Fruit fly (Drosophila melanogaster) whole organism: ENCODE results near the gene Alp4.

Source experiments
- CG8478 ChIP-seq: fragments of >200 bp; optimal IDR thresholded peaks from 2 replicates; lab custom pipeline; 2018; ENCODE audit warnings: inconsistent platforms
- Dll ChIP-seq: fragments of >200 bp; optimal IDR thresholded peaks from 2 replicates; lab custom pipeline; 2017
- EcR ChIP-seq, 2 experiments: fragments of >200 bp; optimal IDR thresholded peaks; 2 replicates each; lab custom pipeline; 2017; ENCODE audit warnings: missing biosample characterization in 2 of 2, missing genetic modification characterization in 2 of 2, missing genetic modification reagents in 2 of 2
- pan ChIP-seq: fragments of >200 bp; optimal IDR thresholded peaks from 2 replicates; lab custom pipeline; 2017
- psq ChIP-seq: fragments of >200 bp; optimal IDR thresholded peaks from 2 replicates; lab custom pipeline; 2017
- usp ChIP-seq: fragments of >200 bp; optimal IDR thresholded peaks from 2 replicates; lab custom pipeline; 2017; ENCODE audit warnings: missing biosample characterization, missing genetic modification characterization, mixed read lengths

The Alp4 gene

dm6 chr3R:31059807-31060707 is 11.3 kb downstream of the Alp4 start:
- TF ChIP-seq psq (no peak), usp (no peak), CG8478 (no peak), EcR (GFP tag; optimal IDR thresholded peaks at IDR 0.05; lab: Kevin White, UChicago) (no peak), Dll (lab: Kevin White, UChicago) (peak; percentile 48), pan (lab: Kevin White, UChicago) (peak; percentile 81)

- TF ChIP-seq CG8478 (peak; percentile 79), pan (lab: Kevin White, UChicago) (no peak), EcR (GFP tag; optimal IDR thresholded peaks at IDR 0.05; lab: Kevin White, UChicago) (no peak), psq (no peak), usp (no peak), Dll (lab: Kevin White, UChicago) (peak; percentile 29)
Observed at dm6 chr3R:31060708-31061625, 12.2 kb downstream of the Alp4 start, which contains the start of gene dco. Gene dco (minus strand): TSS chr3R:31061210.

- TF ChIP-seq pan (lab: Kevin White, UChicago) (no peak), Dll (lab: Kevin White, UChicago) (no peak), psq (no peak), CG8478 (no peak), EcR (GFP tag; optimal IDR thresholded peaks at IDR 0.05; lab: Kevin White, UChicago) (no peak), usp (no peak)
Observed at dm6 chr3R:31062344-31062964, 13.7 kb downstream of the Alp4 start.

- TF ChIP-seq Dll (lab: Kevin White, UChicago) = no peak
- TF ChIP-seq EcR (GFP tag; optimal IDR thresholded peaks at IDR 0.05; lab: Kevin White, UChicago) = no peak
- TF ChIP-seq psq = no peak
- no peak for TF ChIP-seq pan (lab: Kevin White, UChicago)
- no peak for TF ChIP-seq CG8478
- no peak for TF ChIP-seq usp
Observed at dm6 chr3R:31064653-31065322, 16.1 kb downstream of the Alp4 start, which contains the start of gene Sox100B. Gene Sox100B (plus strand): TSS chr3R:31065253.

dm6 chr3R:31066356-31066755 is 17.6 kb downstream of the Alp4 start:
- TF ChIP-seq usp = no peak
- no peak for TF ChIP-seq Dll (lab: Kevin White, UChicago)
- no peak for TF ChIP-seq CG8478
- TF ChIP-seq EcR (GFP tag; optimal IDR thresholded peaks at IDR 0.05; lab: Kevin White, UChicago) = no peak
- no peak for TF ChIP-seq pan (lab: Kevin White, UChicago)
- no peak for TF ChIP-seq psq

- TF ChIP-seq usp (no peak), psq (no peak), CG8478 (no peak), pan (lab: Kevin White, UChicago) (no peak), EcR (GFP tag; optimal IDR thresholded peaks at IDR 0.05; lab: Kevin White, UChicago) (no peak), Dll (lab: Kevin White, UChicago) (no peak)
Observed at dm6 chr3R:31070732-31071131, 22.0 kb downstream of the Alp4 start.

dm6 chr3R:31086394-31086793 is 37.7 kb downstream of the Alp4 start:
- TF ChIP-seq psq (no peak), pan (lab: Kevin White, UChicago) (no peak), usp (no peak), Dll (lab: Kevin White, UChicago) (no peak), EcR (GFP tag; optimal IDR thresholded peaks at IDR 0.05; lab: Kevin White, UChicago) (no peak), CG8478 (no peak)

dm6 chr3R:31089985-31090384 is 41.3 kb downstream of the Alp4 start:
- TF ChIP-seq CG8478 (no peak), pan (lab: Kevin White, UChicago) (no peak), EcR (GFP tag; optimal IDR thresholded peaks at IDR 0.05; lab: Kevin White, UChicago) (no peak), usp (no peak), Dll (lab: Kevin White, UChicago) (no peak), psq (no peak)

- no peak for TF ChIP-seq usp
Observed at dm6 chr3R:31097221-31097620, 48.5 kb downstream of the Alp4 start, which contains the start of gene CG11317. Gene CG11317 (minus strand): TSS chr3R:31097321.

- TF ChIP-seq Dll (lab: Kevin White, UChicago) (no peak), psq (no peak)
Observed at dm6 chr3R:31101069-31101468, 52.3 kb downstream of the Alp4 start, which contains the start of gene CG15553. Gene CG15553 (minus strand): TSS chr3R:31101169.
